Worm (Caenorhabditis elegans): ENCODE data around the gene tag-335.

ce11 chrIV:12287628-12288027, 9.2 kb upstream of the tag-335 start, which contains the start of gene erl-1:
- no peak for TF ChIP-seq pha-4 (GFP tag; IDR thresholded peaks at IDR 0.05)
- no peak for TF ChIP-seq pha-4 (tag; optimal IDR thresholded peaks at IDR 0.05)
- no peak for TF ChIP-seq ztf-11 (tag; optimal IDR thresholded peaks at IDR 0.05)
- TF ChIP-seq skn-1 (tag; optimal IDR thresholded peaks at IDR 0.05) = no peak
- TF ChIP-seq nhr-28 (tag; optimal IDR thresholded peaks at IDR 0.05) = no peak
- TF ChIP-seq mdl-1 (tag; optimal IDR thresholded peaks at IDR 0.05) = no peak
- no peak for TF ChIP-seq daf-19 (GFP tag; conservative IDR thresholded peaks at IDR 0.05)
- TF ChIP-seq dve-1 (tag; optimal IDR thresholded peaks at IDR 0.05; ENCODE audit: insufficient read depth) = no peak
- no peak for TF ChIP-seq rbr-2 (tag; optimal IDR thresholded peaks at IDR 0.05)
- no peak for TF ChIP-seq fkh-10 (GFP tag; optimal IDR thresholded peaks at IDR 0.05)
- no peak for TF ChIP-seq egl-27 (tag; optimal IDR thresholded peaks at IDR 0.05)

Data from whole organism, L4 larva.